Fruit fly (Drosophila melanogaster): Measurements from ENCODE around the gene CG8461.

CG8461 gene

dm6 chr3R:14470630-14471029, 42.8 kb downstream of the CG8461 start (continued):
- TF ChIP-seq p53 (GFP tag; optimal IDR thresholded peaks at IDR 0.05) (no peak), CG10543 (GFP tag; optimal IDR thresholded peaks at IDR 0.05) (no peak), CG10565 (GFP tag; optimal IDR thresholded peaks at IDR 0.05) (no peak), CG12744 (GFP tag; optimal IDR thresholded peaks at IDR 0.05) (no peak), CG7786 (GFP tag; optimal IDR thresholded peaks at IDR 0.05) (no peak), ap (GFP tag; IDR thresholded peaks at IDR 0.05) (no peak), CG3726 (GFP tag; IDR thresholded peaks at IDR 0.05) (no peak), tgo (GFP tag; IDR thresholded peaks at IDR 0.05) (no peak), CG13123 (GFP tag; optimal IDR thresholded peaks at IDR 0.05) (no peak), CG31441 (GFP tag; IDR thresholded peaks at IDR 0.05) (peak; percentile 35; the same call in 1 of the 2 replicates), Hand (GFP tag; optimal IDR thresholded peaks at IDR 0.05) (no peak), CG6854 (GFP tag; optimal IDR thresholded peaks at IDR 0.05) (no peak), Xrp1 (GFP tag; IDR thresholded peaks at IDR 0.05) (peak; percentile 71), org-1 (GFP tag; optimal IDR thresholded peaks at IDR 0.05) (peak; percentile 9), CG14050 (GFP tag; IDR thresholded peaks at IDR 0.05) (0 out of 3 replicates have a peak, but pooled peaks have one; percentile 29), CG10209 (GFP tag; optimal IDR thresholded peaks at IDR 0.05) (peak; percentile 40), Hr39 (optimal IDR thresholded peaks at IDR 0.05) (no peak), prd (optimal IDR thresholded peaks at IDR 0.05) (no peak), prd (GFP tag; IDR thresholded peaks at IDR 0.05) (peak; percentile 57; the same call in 2 of the 3 replicates), Sox100B (GFP tag; optimal IDR thresholded peaks at IDR 0.05) (no peak), phol (tag; optimal IDR thresholded peaks at IDR 0.05) (peak; percentile 74), pita (GFP tag; optimal IDR thresholded peaks at IDR 0.05) (no peak), Hr78 (GFP tag; optimal IDR thresholded peaks at IDR 0.05) (no peak), Sox102F (GFP tag; optimal IDR thresholded peaks at IDR 0.05) (peak; percentile 57), Awh (GFP tag; IDR thresholded peaks at IDR 0.05) (no peak), Gsc (GFP tag; IDR thresholded peaks at IDR 0.05) (no peak), PHDP (tag; optimal IDR thresholded peaks at IDR 0.05) (peak; percentile 53), CG6791 (GFP tag; IDR thresholded peaks at IDR 0.05; ENCODE audit: partially characterized antibody) (no peak), Lpt (GFP tag; optimal IDR thresholded peaks at IDR 0.05) (no peak), Nf-YB (GFP tag; optimal IDR thresholded peaks at IDR 0.05) (peak; percentile 28)

dm6 chr3R:14469724-14470123, 43.7 kb downstream of the CG8461 start:
- peak; percentile 33 for TF ChIP-seq CG5180 (GFP tag; optimal IDR thresholded peaks at IDR 0.05)
- TF ChIP-seq ac (GFP tag; optimal IDR thresholded peaks at IDR 0.05): no peak
- TF ChIP-seq CG6254 (GFP tag; optimal IDR thresholded peaks at IDR 0.05): peak; percentile 67
- TF ChIP-seq Mrtf (GFP tag; IDR thresholded peaks at IDR 0.05): peak; percentile 45; the same call in 1 of the 3 replicates
- peak; percentile 38 for TF ChIP-seq CG9437 (GFP tag; optimal IDR thresholded peaks at IDR 0.05)
- TF ChIP-seq MTF-1 (GFP tag; optimal IDR thresholded peaks at IDR 0.05; ENCODE audit: borderline replicate concordance): no peak
- peak; percentile 44 for TF ChIP-seq CG5245 (GFP tag; optimal IDR thresholded peaks at IDR 0.05)
- peak; percentile 76 for TF ChIP-seq zf30C (GFP tag; optimal IDR thresholded peaks at IDR 0.05)
- no peak for TF ChIP-seq CG3995 (GFP tag; optimal IDR thresholded peaks at IDR 0.05)
- TF ChIP-seq dysf (GFP tag; IDR thresholded peaks at IDR 0.05): peak; percentile 58; the same call in 2 of the 3 replicates
- TF ChIP-seq onecut (GFP tag; IDR thresholded peaks at IDR 0.05): peak; percentile 17; the same call in 1 of the 2 replicates
- TF ChIP-seq Side (GFP tag; optimal IDR thresholded peaks at IDR 0.05): no peak
- TF ChIP-seq chm (GFP tag; IDR thresholded peaks at IDR 0.05): no peak
- TF ChIP-seq CG15011 (GFP tag; optimal IDR thresholded peaks at IDR 0.05): no peak
- TF ChIP-seq CG17361 (GFP tag; IDR thresholded peaks at IDR 0.05): peak; percentile 73
- TF ChIP-seq jumu (GFP tag; optimal IDR thresholded peaks at IDR 0.05): no peak
- no peak for TF ChIP-seq sna (GFP tag; IDR thresholded peaks at IDR 0.05; ENCODE audit: partially characterized antibody)
- no peak for TF ChIP-seq aop (GFP tag; IDR thresholded peaks at IDR 0.05)
- peak; percentile 23 for TF ChIP-seq nau (GFP tag; optimal IDR thresholded peaks at IDR 0.05)
- peak; percentile 81 for TF ChIP-seq CG18262 (tag; optimal IDR thresholded peaks at IDR 0.05)
- TF ChIP-seq vfl (GFP tag; optimal IDR thresholded peaks at IDR 0.05): no peak
- peak; percentile 23; the same call in 1 of the 2 replicates for TF ChIP-seq CG3847 (GFP tag; IDR thresholded peaks at IDR 0.05)
- TF ChIP-seq ase (GFP tag; IDR thresholded peaks at IDR 0.05): peak; percentile 53; the same call in 1 of the 3 replicates
